Fruit fly (Drosophila melanogaster) whole organism, pupa: Measurements from ENCODE around the gene kmr.

ENCODE experiments used
- CG14655 ChIP-seq: fragments of 200-800 bp; sonication (Bioruptor generic); optimal IDR thresholded peaks from 3 replicates; lab custom pipeline; 2017; ENCODE audit warnings: mild to moderate bottlenecking, missing biosample characterization, missing genetic modification reagents, missing genetic modification characterization
- CG15710 ChIP-seq: fragments of 200-800 bp; sonication (Bioruptor generic); optimal IDR thresholded peaks from 2 replicates; lab custom pipeline; 2018; ENCODE audit warnings: missing biosample characterization, mild to moderate bottlenecking, missing genetic modification characterization, moderate library complexity
- CG32121 ChIP-seq: fragments of 200-800 bp; sonication (Bioruptor generic); IDR thresholded peaks from 2 replicates; pipeline ENCODE4 v1.3.6; 2022; ENCODE audit warnings: missing biosample characterization, missing genetic modification characterization
- CG34367 ChIP-seq: fragments of 200-800 bp; sonication (Bioruptor generic); optimal IDR thresholded peaks from 2 replicates; lab custom pipeline; 2018; ENCODE audit warnings: missing biosample characterization, mild to moderate bottlenecking, missing genetic modification characterization
- CG8159 ChIP-seq: fragments of 200-800 bp; sonication (Bioruptor generic); optimal IDR thresholded peaks from 3 replicates; lab custom pipeline; 2018; ENCODE audit warnings: missing biosample characterization, mild to moderate bottlenecking, missing genetic modification characterization, moderate library complexity
- CG8301 ChIP-seq: fragments of 200-800 bp; sonication (Bioruptor generic); optimal IDR thresholded peaks from 2 replicates; lab custom pipeline; 2018; ENCODE audit warnings: missing biosample characterization, mild to moderate bottlenecking, missing genetic modification characterization
- CG9948 ChIP-seq: fragments of 200-800 bp; sonication (Bioruptor generic); optimal IDR thresholded peaks from 2 replicates; lab custom pipeline; 2018; ENCODE audit warnings: missing biosample characterization, mild to moderate bottlenecking, missing genetic modification characterization, moderate library complexity
- EcR ChIP-seq: fragments of 200-800 bp; sonication (Bioruptor generic); optimal IDR thresholded peaks from 3 replicates; lab custom pipeline; 2019; ENCODE audit warnings: missing biosample characterization, missing genetic modification characterization, mild to moderate bottlenecking, moderate library complexity, missing genetic modification reagents
- Ets98B ChIP-seq: fragments of 200-800 bp; sonication (Bioruptor generic); IDR thresholded peaks from 2 replicates; pipeline ENCODE4 v1.3.6; 2022; ENCODE audit warnings: missing biosample characterization, missing genetic modification characterization
- Pif1A ChIP-seq: fragments of 200-800 bp; sonication (Bioruptor generic); optimal IDR thresholded peaks from 3 replicates; lab custom pipeline; 2016; ENCODE audit warnings: missing biosample characterization, missing genetic modification characterization
- Pif1B ChIP-seq: fragments of 200-800 bp; sonication (Bioruptor generic); optimal IDR thresholded peaks from 3 replicates; lab custom pipeline; 2016; ENCODE audit warnings: missing biosample characterization, missing genetic modification characterization
- fd96Ca ChIP-seq: fragments of 200-800 bp; sonication (Bioruptor generic); IDR thresholded peaks from 3 replicates; pipeline ENCODE4 v1.3.6; 2022; ENCODE audit warnings: missing biosample characterization, missing genetic modification characterization
- gl ChIP-seq: fragments of 200-800 bp; sonication (Bioruptor generic); optimal IDR thresholded peaks from 2 replicates; lab custom pipeline; 2018; ENCODE audit warnings: missing biosample characterization, mild to moderate bottlenecking, missing genetic modification characterization
- rn ChIP-seq: fragments of 200-800 bp; sonication (Bioruptor generic); IDR thresholded peaks from 2 replicates; pipeline ENCODE4 v1.3.6; 2022; ENCODE audit warnings: missing biosample characterization, missing genetic modification characterization

DNA sequence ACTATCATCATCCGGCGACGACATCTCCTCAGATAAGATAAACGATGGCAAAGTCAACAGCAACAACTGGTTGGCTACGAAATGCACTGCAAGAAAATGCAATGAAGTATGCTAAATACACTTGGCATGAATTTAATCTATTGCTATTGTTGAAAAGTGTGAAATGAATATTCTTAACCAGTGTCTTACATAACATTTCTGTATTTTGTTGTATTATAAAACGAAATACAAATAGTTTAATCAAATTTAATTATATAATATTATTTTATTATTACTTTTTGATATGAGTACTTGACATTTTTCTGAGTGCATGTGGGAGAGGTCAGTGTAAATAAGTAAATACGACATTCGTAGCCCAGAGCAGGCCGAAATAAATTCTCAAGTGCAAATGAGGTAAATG is 1.5 kb upstream of the kmr start:
- TF ChIP-seq gl (tag; lab: Kevin White, UChicago): no peak
- TF ChIP-seq Pif1A (GFP tag; lab: Kevin White, UChicago): peak; percentile 18
- TF ChIP-seq CG8159 (tag; lab: Kevin White, UChicago): peak; percentile 77
- TF ChIP-seq Ets98B (GFP tag; lab: Robert Waterston, UW): no peak; the same call in 1 of the 2 replicates
- peak; percentile 69 for TF ChIP-seq CG9948 (tag; lab: Kevin White, UChicago)
- no peak for TF ChIP-seq EcR (GFP tag; lab: Kevin White, UChicago)
- TF ChIP-seq rn (GFP tag; lab: Robert Waterston, UW): no peak
- TF ChIP-seq CG34367: peak; percentile 54
- peak; percentile 62 for TF ChIP-seq CG8301
- TF ChIP-seq CG14655 (GFP tag; lab: Kevin White, UChicago): peak; percentile 69
- TF ChIP-seq CG32121 (GFP tag; lab: Robert Waterston, UW): peak; percentile 32; the same call in 1 of the 2 replicates
- no peak for TF ChIP-seq fd96Ca (GFP tag; lab: Robert Waterston, UW)
- peak; percentile 7 for TF ChIP-seq Pif1B (GFP tag; lab: Kevin White, UChicago)
- peak; percentile 64 for TF ChIP-seq CG15710
